Worm (Caenorhabditis elegans) whole organism, mixed stage, embryonic: ENCODE measurements around the gene ech-4.

ENCODE experiments used
- ceh-83 ChIP-seq: fragments of 200-800 bp; sonication (Bioruptor generic); optimal IDR thresholded peaks from 2 replicates; lab custom pipeline; 2018; ENCODE audit warnings: mild to moderate bottlenecking, missing genetic modification characterization, missing compliant biosample characterization
- pha-4 ChIP-seq: fragments of 150-350 bp; optimal IDR thresholded peaks from 2 replicates; lab custom pipeline; 2018; ENCODE audit warnings: missing biosample characterization, missing genetic modification reagents, missing genetic modification characterization
- unc-62 ChIP-seq: fragments of 150-350 bp; optimal IDR thresholded peaks from 2 replicates; lab custom pipeline; 2014; ENCODE audit warnings: missing biosample characterization, missing genetic modification reagents, missing genetic modification characterization

- TF ChIP-seq unc-62 (GFP tag; lab: Kevin White, UChicago): no peak
- no peak for TF ChIP-seq ceh-83 (GFP tag; lab: Kevin White, UChicago)
- TF ChIP-seq pha-4: no peak
These were observed 36.2 kb downstream of the ech-4 start, which contains the start of gene M106.7 for ce11 chrII:10857077-10857476.
